Worm (Caenorhabditis elegans) whole organism, L4 larva: ENCODE data around the gene sax-3.
"Not testable (repeated sequence)": the region's sequence is repeated elsewhere in the genome, so short reads cannot be mapped to it uniquely, and the experiment has no call there.

Experiments
- F26F4.8 ChIP-seq: fragments of 200-800 bp; sonication (Bioruptor generic); conservative IDR thresholded peaks from 2 replicates; pipeline ENCODE4 v1.3.6; 2022; ENCODE audit warnings: missing genetic modification characterization, missing compliant biosample characterization
- dmd-8 ChIP-seq: fragments of 200-800 bp; sonication (Bioruptor generic); IDR thresholded peaks from 2 replicates; pipeline ENCODE4 v1.3.6; 2022; ENCODE audit warnings: missing genetic modification characterization, missing compliant biosample characterization
- lir-3 ChIP-seq: sonication (generic microtip); optimal IDR thresholded peaks from 2 replicates; lab custom pipeline; 2016; ENCODE audit warnings: mild to moderate bottlenecking, missing genetic modification characterization, missing compliant biosample characterization
- lsy-2 ChIP-seq, 2 experiments: fragments of 150-350 bp in 1 of 2; sonication (generic microtip) in 1 of 2; optimal IDR thresholded peaks; 2 replicates each; lab custom pipeline; 2014 to 2017; ENCODE audit warnings: missing biosample characterization in 2 of 2, missing genetic modification characterization in 2 of 2
- nhr-42 ChIP-seq: fragments of 200-800 bp; sonication (Bioruptor generic); IDR thresholded peaks from 2 replicates; pipeline ENCODE4 v1.3.6; 2022; ENCODE audit warnings: missing genetic modification characterization, missing compliant biosample characterization
- unc-62 ChIP-seq, 3 experiments: fragments of 150-350 bp in 1 of 3; sonication (generic microtip); optimal IDR thresholded peaks in 2 of 3; peaks in 1 of 3; 1 replicate in 1 of 3; 2 replicates in 2 of 3; lab custom pipeline; 2014 to 2017; ENCODE audit warnings: missing biosample characterization in 3 of 3, missing genetic modification characterization in 3 of 3, missing genetic modification reagents in 3 of 3, missing genotype in 1 of 3

DNA sequence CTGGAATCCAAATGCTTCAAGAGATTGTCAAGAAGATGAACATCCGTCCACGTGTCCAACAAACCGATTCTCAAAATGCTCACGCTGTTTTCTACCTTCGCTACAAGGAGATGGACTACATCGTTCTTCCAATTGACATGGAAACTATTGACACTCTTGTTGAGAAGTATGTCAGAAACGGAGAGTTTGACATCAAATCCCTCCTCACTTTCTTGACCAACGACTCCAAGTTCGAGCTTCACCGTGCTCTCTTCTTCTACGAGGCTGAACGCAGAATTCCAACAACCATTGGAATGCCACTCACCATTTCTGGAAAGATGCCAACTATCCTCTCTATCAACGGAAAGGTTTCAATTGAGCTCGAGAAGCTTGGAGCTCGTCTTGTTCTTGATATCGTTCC, 59.9 kb downstream of the sax-3 start:
- TF ChIP-seq dmd-8; unc-62 (GFP tag; optimal IDR thresholded peaks at IDR 0.05 in 1 of 2; lab: Kevin White, UChicago); unc-62 (tag; optimal IDR thresholded peaks at IDR 0.05; lab: Kevin White, UChicago); lsy-2 (tag; optimal IDR thresholded peaks at IDR 0.05; lab: Kevin White, UChicago); nhr-42 (GFP tag; lab: Robert Waterston, UW); F26F4.8 (GFP tag; lab: Robert Waterston, UW); lir-3 (tag; lab: Kevin White, UChicago): not testable (repeated sequence)
